Worm (Caenorhabditis elegans) whole organism, young adult: ENCODE data around the gene myrf-1.

Source experiments
- ama-1 ChIP-seq, 3 experiments: fragments of 150-350 bp in 1 of 3; sonication (generic microtip) in 2 of 3; optimal IDR thresholded peaks; 2 replicates each; lab custom pipeline; 2014 to 2018; ENCODE audit warnings: missing biosample characterization in 2 of 3, missing genetic modification characterization in 2 of 3, missing genetic modification reagents in 2 of 3
- gei-17 ChIP-seq: fragments of 200-800 bp; sonication (Bioruptor generic); optimal IDR thresholded peaks from 2 replicates; lab custom pipeline; 2018; ENCODE audit warnings: mild to moderate bottlenecking, missing genetic modification characterization, missing compliant biosample characterization
- hmg-20 ChIP-seq: fragments of 200-800 bp; sonication (Bioruptor generic); IDR thresholded peaks from 2 replicates; pipeline ENCODE4 v1.3.6; 2022; ENCODE audit warnings: missing genetic modification reagents, missing genetic modification characterization, missing compliant biosample characterization
- lsy-27 ChIP-seq: sonication (generic microtip); optimal IDR thresholded peaks from 2 replicates; lab custom pipeline; 2017; ENCODE audit warnings: missing genetic modification characterization, mild to moderate bottlenecking, missing compliant biosample characterization, antibody characterized with exemption, missing genotype, borderline replicate concordance; ENCODE audit not compliant: insufficient read depth
- madf-6 ChIP-seq: fragments of 200-800 bp; sonication (Bioruptor generic); IDR thresholded peaks from 2 replicates; pipeline ENCODE4 v1.3.6; 2022; ENCODE audit warnings: missing genetic modification reagents, missing genetic modification characterization, missing compliant biosample characterization
- nhr-27 ChIP-seq: fragments of 200-800 bp; sonication (Bioruptor generic); optimal IDR thresholded peaks from 2 replicates; lab custom pipeline; 2018; ENCODE audit warnings: mild to moderate bottlenecking, missing genetic modification characterization, moderate library complexity, missing compliant biosample characterization
- zim-3 ChIP-seq: sonication (generic microtip); optimal IDR thresholded peaks from 2 replicates; lab custom pipeline; 2017; ENCODE audit warnings: mild to moderate bottlenecking, missing genetic modification characterization, moderate library complexity, missing compliant biosample characterization

ce11 chrII:10509746-10510145 is 7.4 kb upstream of the myrf-1 start, which contains the start of gene F59B10.2:
- TF ChIP-seq gei-17: no peak
- no peak for TF ChIP-seq hmg-20 (GFP tag; lab: Robert Waterston, UW)
- no peak for TF ChIP-seq madf-6 (GFP tag; lab: Robert Waterston, UW)
- no peak for TF ChIP-seq lsy-27
- TF ChIP-seq zim-3 (tag; lab: Kevin White, UChicago): no peak
- no peak for TF ChIP-seq ama-1 (optimal IDR thresholded peaks at IDR 0.05; lab: Kevin White, UChicago)
- no peak for TF ChIP-seq ama-1 (GFP tag; optimal IDR thresholded peaks at IDR 0.05; lab: Kevin White, UChicago)
- TF ChIP-seq nhr-27 (tag; lab: Kevin White, UChicago): no peak
